Worm (Caenorhabditis elegans): ENCODE measurements around the gene F32G8.2.

ce11 chrV:10581837-10582300, 32.1 kb downstream of the F32G8.2 start, which contains the start of gene T21C9.6:
- no peak for TF ChIP-seq W03F9.2 (tag; optimal IDR thresholded peaks at IDR 0.05)
- no peak for TF ChIP-seq him-1 (tag; optimal IDR thresholded peaks at IDR 0.05)

Data from whole organism, L4/young adult.